Fruit fly (Drosophila melanogaster) whole organism, embryonic: ENCODE measurements around the gene Pdxk.

ENCODE experiments used
- CG13624 ChIP-seq: fragments of 200-800 bp; sonication (Bioruptor generic); optimal IDR thresholded peaks from 2 replicates; lab custom pipeline; 2016; ENCODE audit warnings: missing biosample characterization, missing genetic modification characterization
- CG4424 ChIP-seq: fragments of 200-800 bp; sonication (Bioruptor generic); optimal IDR thresholded peaks from 3 replicates; lab custom pipeline; 2016; ENCODE audit warnings: missing biosample characterization, missing genetic modification characterization
- D19A ChIP-seq: fragments of 200-800 bp; optimal IDR thresholded peaks from 3 replicates; lab custom pipeline; 2019; ENCODE audit warnings: missing biosample characterization, mild to moderate bottlenecking, missing genetic modification characterization, moderate library complexity
- da ChIP-seq: fragments of 200-800 bp; sonication (Bioruptor generic); optimal IDR thresholded peaks from 2 replicates; lab custom pipeline; 2016; ENCODE audit warnings: missing biosample characterization, missing genetic modification characterization
- mam ChIP-seq: fragments of 200-800 bp; sonication (Bioruptor generic); optimal IDR thresholded peaks from 3 replicates; lab custom pipeline; 2016; ENCODE audit warnings: missing biosample characterization, missing genetic modification characterization
- onecut ChIP-seq: fragments of 200-800 bp; sonication (Bioruptor generic); IDR thresholded peaks from 2 replicates; pipeline ENCODE4 v1.3.6; 2022; ENCODE audit warnings: missing biosample characterization, missing genetic modification characterization
- pan ChIP-seq, 4 experiments: fragments of >200 bp in 3 of 4; fragments of 200-800 bp in 1 of 4; sonication (Bioruptor generic) in 1 of 4; optimal IDR thresholded peaks in 3 of 4; IDR thresholded peaks in 1 of 4; 2 replicates each; pipeline versions ENCODE4 v1.3.6 to Lab custom; 2017 to 2022; ENCODE audit warnings: missing biosample characterization in 2 of 4, missing genetic modification characterization in 2 of 4, mixed read lengths in 1 of 4
- zfh2 ChIP-seq: fragments of 200-800 bp; sonication (Bioruptor generic); optimal IDR thresholded peaks from 2 replicates; lab custom pipeline; 2016; ENCODE audit warnings: missing biosample characterization, missing genetic modification characterization

DNA sequence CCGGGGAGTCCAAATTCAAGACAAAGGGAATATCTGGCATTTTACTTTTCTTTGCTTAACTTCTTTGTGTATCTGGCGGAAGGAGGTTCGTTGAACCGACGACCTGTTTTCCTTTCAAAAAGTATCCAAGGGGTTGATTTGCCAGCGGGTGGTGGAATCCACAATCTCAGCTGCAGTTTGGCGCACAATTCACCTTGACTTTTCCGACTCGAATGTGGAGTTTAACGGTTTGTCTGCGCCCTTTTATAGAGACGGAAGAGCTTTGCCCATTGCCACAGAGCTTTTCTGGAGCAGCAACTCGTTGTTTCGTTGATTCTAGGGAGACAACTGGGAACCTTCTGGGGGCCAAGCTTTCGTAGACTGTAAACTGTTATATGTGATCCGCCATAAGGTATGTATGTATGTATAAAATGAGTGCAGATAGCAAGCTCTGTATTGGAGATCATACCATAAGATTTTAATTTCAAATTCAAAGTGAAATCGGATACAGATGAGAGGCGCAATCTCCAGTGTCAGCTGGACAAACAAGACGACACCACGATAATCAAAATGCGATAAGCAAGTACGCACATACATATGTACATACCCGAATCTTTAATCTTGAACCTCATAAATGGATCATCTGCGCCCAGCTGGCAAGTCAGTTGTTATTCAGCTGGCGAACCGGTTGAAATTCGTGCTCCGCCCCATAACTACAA lies 12.3 kb downstream of the Pdxk start, which contains the start of the genes Hsp67Bc, CG4456 and Hsp22:
- TF ChIP-seq pan (optimal IDR thresholded peaks at IDR 0.05; lab: Kevin White, UChicago) (no peak), pan (GFP tag; optimal IDR thresholded peaks at IDR 0.05 in 1 of 2, IDR thresholded peaks at IDR 0.05 in 1 of 2) (no peak), mam (GFP tag; lab: Kevin White, UChicago) (no peak), zfh2 (no peak), D19A (tag; lab: Kevin White, UChicago) (no peak), CG13624 (no peak), onecut (GFP tag; lab: Robert Waterston, UW) (no peak), da (GFP tag; lab: Kevin White, UChicago) (no peak), CG4424 (GFP tag; lab: Kevin White, UChicago) (no peak)
